Worm (Caenorhabditis elegans) whole organism, young adult: ENCODE data around the gene C35D10.6.

ENCODE experiments used
- akir-1 ChIP-seq: fragments of 200-800 bp; sonication (Bioruptor generic); optimal IDR thresholded peaks from 2 replicates; lab custom pipeline; 2018; ENCODE audit warnings: mild to moderate bottlenecking, missing genetic modification characterization, moderate library complexity, missing compliant biosample characterization
- unc-130 ChIP-seq: sonication (generic microtip); optimal IDR thresholded peaks from 2 replicates; lab custom pipeline; 2016; ENCODE audit warnings: missing genetic modification reagents, missing genetic modification characterization, missing compliant biosample characterization

DNA sequence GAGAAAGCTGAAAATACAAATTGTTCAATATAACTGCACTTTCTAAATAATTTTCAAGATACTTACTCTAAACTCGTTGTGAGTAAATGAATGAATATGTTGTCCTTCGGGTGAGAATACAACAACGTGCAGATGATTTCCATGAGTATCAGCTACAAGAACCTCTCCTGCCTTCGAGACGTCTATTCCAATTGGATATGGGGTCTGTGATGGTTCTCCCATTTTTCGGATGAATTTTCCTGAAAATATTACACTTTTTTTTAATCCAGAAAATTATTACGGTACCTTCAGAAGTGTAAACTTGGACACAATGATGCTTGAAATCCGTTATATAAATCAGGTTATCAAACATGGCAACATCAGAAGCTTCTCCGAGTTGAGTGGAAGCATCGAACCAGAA, 36.2 kb downstream of the C35D10.6 start:
- no peak for TF ChIP-seq akir-1 (GFP tag; lab: Kevin White, UChicago)
- no peak for TF ChIP-seq unc-130 (GFP tag; lab: Kevin White, UChicago)
